Fruit fly (Drosophila melanogaster) whole organism, embryonic: ENCODE results near the gene Tgt.

Experiments used
- Bdp1 ChIP-seq: fragments of 200-800 bp; sonication (Bioruptor generic); optimal IDR thresholded peaks from 3 replicates; lab custom pipeline; 2016; ENCODE audit warnings: missing biosample characterization, missing genetic modification characterization
- CG10209 ChIP-seq: fragments of 200-800 bp; sonication (Bioruptor generic); optimal IDR thresholded peaks from 3 replicates; lab custom pipeline; 2017; ENCODE audit warnings: missing biosample characterization, mild to moderate bottlenecking, missing genetic modification characterization, missing genetic modification reagents
- CG10543 ChIP-seq: fragments of 200-800 bp; sonication (Bioruptor generic); optimal IDR thresholded peaks from 3 replicates; lab custom pipeline; 2017; ENCODE audit warnings: missing biosample characterization, mild to moderate bottlenecking, missing genetic modification characterization, moderate library complexity
- CG10565 ChIP-seq: fragments of 200-800 bp; sonication (Bioruptor generic); optimal IDR thresholded peaks from 3 replicates; lab custom pipeline; 2016; ENCODE audit warnings: missing biosample characterization, mild to moderate bottlenecking, missing genetic modification characterization
- CG12769 ChIP-seq: fragments of 200-800 bp; sonication (Bioruptor generic); optimal IDR thresholded peaks from 2 replicates; lab custom pipeline; 2019; ENCODE audit warnings: missing biosample characterization, mild to moderate bottlenecking, missing genetic modification characterization, moderate library complexity
- CG15696 ChIP-seq: fragments of 200-800 bp; sonication (Bioruptor generic); optimal IDR thresholded peaks from 2 replicates; lab custom pipeline; 2019; ENCODE audit warnings: missing biosample characterization, mild to moderate bottlenecking, missing genetic modification characterization, moderate library complexity
- CG16863 ChIP-seq: fragments of 200-800 bp; sonication (Bioruptor generic); optimal IDR thresholded peaks from 3 replicates; lab custom pipeline; 2016; ENCODE audit warnings: missing biosample characterization, missing genetic modification characterization
- CG1792 ChIP-seq: fragments of 200-800 bp; sonication (Bioruptor generic); optimal IDR thresholded peaks from 2 replicates; lab custom pipeline; 2016; ENCODE audit warnings: missing biosample characterization, missing genetic modification characterization
- CG18262 ChIP-seq: fragments of 200-800 bp; optimal IDR thresholded peaks from 3 replicates; lab custom pipeline; 2019; ENCODE audit warnings: missing biosample characterization, mild to moderate bottlenecking, missing genetic modification characterization, moderate library complexity
- CG18476 ChIP-seq: fragments of 200-800 bp; sonication (Bioruptor generic); optimal IDR thresholded peaks from 2 replicates; lab custom pipeline; 2016; ENCODE audit warnings: missing biosample characterization, mild to moderate bottlenecking, missing genetic modification characterization
- CG2678 ChIP-seq: fragments of 200-800 bp; sonication (Bioruptor generic); optimal IDR thresholded peaks from 3 replicates; lab custom pipeline; 2019; ENCODE audit warnings: missing biosample characterization, mild to moderate bottlenecking, missing genetic modification characterization, moderate library complexity
- CG2875 ChIP-seq: fragments of 200-800 bp; sonication (Bioruptor generic); optimal IDR thresholded peaks from 2 replicates; lab custom pipeline; 2017; ENCODE audit warnings: missing biosample characterization, mild to moderate bottlenecking, missing genetic modification characterization, missing genetic modification reagents
- CG3065 ChIP-seq: fragments of 200-800 bp; sonication (Bioruptor generic); optimal IDR thresholded peaks from 2 replicates; lab custom pipeline; 2016; ENCODE audit warnings: missing biosample characterization, missing genetic modification characterization
- CG31224 ChIP-seq: fragments of 200-800 bp; sonication (Bioruptor generic); IDR thresholded peaks from 2 replicates; pipeline ENCODE4 v1.3.6; 2022; ENCODE audit warnings: missing biosample characterization, missing genetic modification characterization
- CG3163 ChIP-seq: fragments of 200-800 bp; sonication (Bioruptor generic); optimal IDR thresholded peaks from 3 replicates; lab custom pipeline; 2016; ENCODE audit warnings: missing biosample characterization, missing genetic modification characterization
- CG3726 ChIP-seq: fragments of 200-800 bp; sonication (Bioruptor generic); IDR thresholded peaks from 3 replicates; pipeline ENCODE4, ENCODE4 v1.3.6; 2022; ENCODE audit warnings: missing biosample characterization, missing genetic modification characterization
- CG4707 ChIP-seq: fragments of 200-800 bp; sonication (Bioruptor generic); optimal IDR thresholded peaks from 2 replicates; lab custom pipeline; 2018; ENCODE audit warnings: missing biosample characterization, mild to moderate bottlenecking, missing genetic modification characterization, moderate library complexity
- CG5953 ChIP-seq: fragments of 200-800 bp; sonication (Bioruptor generic); IDR thresholded peaks from 2 replicates; pipeline ENCODE4 v1.3.6; 2022; ENCODE audit warnings: missing biosample characterization, missing genetic modification characterization
- D19A ChIP-seq: fragments of 200-800 bp; optimal IDR thresholded peaks from 3 replicates; lab custom pipeline; 2019; ENCODE audit warnings: missing biosample characterization, mild to moderate bottlenecking, missing genetic modification characterization, moderate library complexity
- Gsc ChIP-seq: fragments of 200-800 bp; sonication (Bioruptor generic); IDR thresholded peaks from 2 replicates; pipeline ENCODE4 v1.3.6; 2022; ENCODE audit warnings: missing biosample characterization, missing genetic modification characterization
- Hmx ChIP-seq: fragments of 200-800 bp; sonication (Bioruptor generic); optimal IDR thresholded peaks from 2 replicates; lab custom pipeline; 2016; ENCODE audit warnings: missing biosample characterization, missing genetic modification characterization
- Kr ChIP-seq: fragments of 200-800 bp; sonication (Bioruptor generic); optimal IDR thresholded peaks from 2 replicates; lab custom pipeline; 2017; ENCODE audit warnings: missing biosample characterization, mild to moderate bottlenecking, missing genetic modification characterization
- NC2α ChIP-seq: fragments of 200-800 bp; sonication (Bioruptor generic); optimal IDR thresholded peaks from 2 replicates; lab custom pipeline; 2016; ENCODE audit warnings: missing biosample characterization, missing genetic modification characterization
- Optix ChIP-seq: fragments of 200-800 bp; sonication (Bioruptor generic); IDR thresholded peaks from 3 replicates; pipeline ENCODE4 v1.3.6; 2022; ENCODE audit warnings: missing biosample characterization, missing genetic modification characterization
- Pdp1 ChIP-seq, 2 experiments: fragments of 200-800 bp; sonication (Bioruptor generic); optimal IDR thresholded peaks; 3 replicates each; lab custom pipeline; 2016; ENCODE audit warnings: missing biosample characterization in 2 of 2, missing genetic modification characterization in 2 of 2, mild to moderate bottlenecking in 1 of 2, moderate library complexity in 1 of 2
- Ravus ChIP-seq: fragments of 200-800 bp; sonication (Bioruptor generic); IDR thresholded peaks from 2 replicates; pipeline ENCODE4 v1.3.6; 2022; ENCODE audit warnings: missing biosample characterization, missing genetic modification characterization
- Scr ChIP-seq: fragments of 200-800 bp; sonication (Bioruptor generic); IDR thresholded peaks from 2 replicates; pipeline ENCODE4 v1.3.6; 2022; ENCODE audit warnings: missing biosample characterization, missing genetic modification characterization; ENCODE audit not compliant: partially characterized antibody
- TFAM ChIP-seq: fragments of 200-800 bp; sonication (Bioruptor generic); optimal IDR thresholded peaks from 2 replicates; lab custom pipeline; 2017; ENCODE audit warnings: missing biosample characterization, missing genetic modification characterization, inconsistent platforms
- bcd ChIP-seq: fragments of 200-800 bp; sonication (Bioruptor generic); optimal IDR thresholded peaks from 2 replicates; lab custom pipeline; 2017; ENCODE audit warnings: missing biosample characterization, mild to moderate bottlenecking, missing genetic modification characterization
- chinmo ChIP-seq: fragments of 200-800 bp; sonication (Bioruptor generic); IDR thresholded peaks from 4 replicates; pipeline ENCODE4 v1.3.6; 2022; ENCODE audit warnings: missing biosample characterization, missing genetic modification characterization; ENCODE audit not compliant: partially characterized antibody
- crol ChIP-seq: fragments of 200-800 bp; sonication (Bioruptor generic); IDR thresholded peaks from 2 replicates; pipeline ENCODE4 v1.3.6; 2022; ENCODE audit warnings: missing biosample characterization, missing genetic modification characterization
- crp ChIP-seq, 2 experiments: fragments of 200-800 bp; sonication (Bioruptor generic); optimal IDR thresholded peaks; 2 replicates in 1 of 2; 3 replicates in 1 of 2; lab custom pipeline; 2017; ENCODE audit warnings: missing biosample characterization in 2 of 2, missing genetic modification characterization in 2 of 2, mild to moderate bottlenecking in 1 of 2, moderate library complexity in 1 of 2
- dysf ChIP-seq: fragments of 200-800 bp; sonication (Bioruptor generic); IDR thresholded peaks from 3 replicates; pipeline ENCODE4 v1.3.6; 2022; ENCODE audit warnings: missing biosample characterization, missing genetic modification characterization
- fru ChIP-seq: fragments of >200 bp; optimal IDR thresholded peaks from 2 replicates; lab custom pipeline; 2017
- grau ChIP-seq: fragments of 200-800 bp; optimal IDR thresholded peaks from 3 replicates; lab custom pipeline; 2019; ENCODE audit warnings: missing biosample characterization, mild to moderate bottlenecking, missing genetic modification characterization, moderate library complexity
- lola ChIP-seq, 3 experiments: fragments of >200 bp in 2 of 3; fragments of 200-800 bp in 1 of 3; sonication (Bioruptor generic) in 1 of 3; optimal IDR thresholded peaks; 2 replicates each; lab custom pipeline; 2017 to 2019; ENCODE audit warnings: missing biosample characterization in 3 of 3, missing genetic modification characterization in 3 of 3, mild to moderate bottlenecking in 1 of 3, moderate library complexity in 1 of 3
- maf-S ChIP-seq: fragments of 200-800 bp; sonication (Bioruptor generic); optimal IDR thresholded peaks from 2 replicates; lab custom pipeline; 2016; ENCODE audit warnings: missing biosample characterization, missing genetic modification characterization
- org-1 ChIP-seq: fragments of 200-800 bp; sonication (Bioruptor generic); optimal IDR thresholded peaks from 2 replicates; lab custom pipeline; 2017; ENCODE audit warnings: missing biosample characterization, missing genetic modification characterization
- pb ChIP-seq: fragments of 200-800 bp; sonication (Bioruptor generic); optimal IDR thresholded peaks from 3 replicates; lab custom pipeline; 2016; ENCODE audit warnings: missing biosample characterization, missing genetic modification characterization
- phol ChIP-seq: fragments of 200-800 bp; sonication (Bioruptor generic); optimal IDR thresholded peaks from 3 replicates; lab custom pipeline; 2018; ENCODE audit warnings: missing biosample characterization, mild to moderate bottlenecking, missing genetic modification characterization, moderate library complexity
- prd ChIP-seq, 3 experiments: fragments of >200 bp in 2 of 3; fragments of 200-800 bp in 1 of 3; sonication (Bioruptor generic) in 1 of 3; optimal IDR thresholded peaks in 2 of 3; IDR thresholded peaks in 1 of 3; 2 replicates in 2 of 3; 3 replicates in 1 of 3; pipeline versions ENCODE4 v1.3.6 to Lab custom; 2017 to 2022; ENCODE audit warnings: missing biosample characterization in 1 of 3, missing genetic modification characterization in 1 of 3
- row ChIP-seq: fragments of 200-800 bp; sonication (Bioruptor generic); IDR thresholded peaks from 3 replicates; pipeline ENCODE4 v1.3.6; 2022; ENCODE audit warnings: missing biosample characterization, missing genetic modification characterization
- sens-2 ChIP-seq: fragments of 200-800 bp; sonication (Bioruptor generic); IDR thresholded peaks from 2 replicates; pipeline ENCODE4 v1.3.6; 2022; ENCODE audit warnings: missing biosample characterization, missing genetic modification characterization
- sima ChIP-seq: fragments of 200-800 bp; sonication (Bioruptor generic); optimal IDR thresholded peaks from 2 replicates; lab custom pipeline; 2016; ENCODE audit warnings: missing biosample characterization, missing genetic modification characterization
- sna ChIP-seq: fragments of 200-800 bp; sonication (Bioruptor generic); IDR thresholded peaks from 2 replicates; pipeline ENCODE4 v1.3.6; 2022; ENCODE audit warnings: missing biosample characterization, missing genetic modification characterization; ENCODE audit not compliant: partially characterized antibody
- sqz ChIP-seq: fragments of 200-800 bp; sonication (Bioruptor generic); optimal IDR thresholded peaks from 3 replicates; lab custom pipeline; 2018; ENCODE audit warnings: missing biosample characterization, mild to moderate bottlenecking, missing genetic modification characterization
- tll ChIP-seq, 2 experiments: fragments of 200-800 bp in 1 of 2; fragments of >200 bp in 1 of 2; sonication (Bioruptor generic) in 1 of 2; optimal IDR thresholded peaks; 2 replicates each; lab custom pipeline; 2017 to 2019; ENCODE audit warnings: missing biosample characterization in 2 of 2, missing genetic modification characterization in 2 of 2, mild to moderate bottlenecking in 1 of 2, moderate library complexity in 1 of 2
- tna ChIP-seq: fragments of 200-800 bp; sonication (Bioruptor generic); IDR thresholded peaks from 2 replicates; pipeline ENCODE4 v1.3.6; 2022; ENCODE audit warnings: missing biosample characterization, missing genetic modification characterization; ENCODE audit not compliant: partially characterized antibody
- tx ChIP-seq: fragments of 200-800 bp; sonication (Bioruptor generic); optimal IDR thresholded peaks from 2 replicates; lab custom pipeline; 2016; ENCODE audit warnings: missing biosample characterization, missing genetic modification characterization
- wdn ChIP-seq: fragments of 200-800 bp; sonication (Bioruptor generic); IDR thresholded peaks from 2 replicates; pipeline ENCODE4 v1.3.6; 2022; ENCODE audit warnings: missing biosample characterization, missing genetic modification characterization

Gene Tgt

dm6 chr2L:1207432-1207831 is 23.6 kb downstream of the Tgt start (continued):
- TF ChIP-seq sima (GFP tag; lab: Kevin White, UChicago) (no peak), CG3163 (GFP tag; lab: Kevin White, UChicago) (no peak), Kr (GFP tag; lab: Kevin White, UChicago) (no peak), tll (GFP tag; optimal IDR thresholded peaks at IDR 0.05; lab: Kevin White, UChicago) (no peak), bcd (GFP tag; lab: Kevin White, UChicago) (peak; percentile 38), D19A (tag; lab: Kevin White, UChicago) (peak; percentile 21), Bdp1 (GFP tag; lab: Kevin White, UChicago) (no peak), row (GFP tag; lab: Robert Waterston, UW) (peak; percentile 77; the same call in 2 of the 3 replicates), prd (optimal IDR thresholded peaks at IDR 0.05; lab: Kevin White, UChicago) (no peak), prd (GFP tag; IDR thresholded peaks at IDR 0.05; lab: Robert Waterston, UW) (peak; percentile 75), pb (GFP tag; lab: Kevin White, UChicago) (no peak), CG5953 (peak; percentile 49; the same call in 1 of the 2 replicates), CG10209 (GFP tag; lab: Kevin White, UChicago) (peak; percentile 54), lola (GFP tag; optimal IDR thresholded peaks at IDR 0.05; lab: Kevin White, UChicago) (no peak), CG10565 (no peak), CG3065 (GFP tag; lab: Kevin White, UChicago) (no peak), wdn (GFP tag; lab: Robert Waterston, UW) (peak; percentile 62), sens-2 (GFP tag; lab: Robert Waterston, UW) (no peak), CG3726 (no peak), CG12769 (tag; lab: Kevin White, UChicago) (peak; percentile 80), dysf (GFP tag; lab: Robert Waterston, UW) (peak; percentile 73), Hmx (GFP tag; lab: Kevin White, UChicago) (no peak), Optix (GFP tag; lab: Robert Waterston, UW) (peak; percentile 54; the same call in 1 of the 3 replicates), CG18476 (GFP tag; lab: Kevin White, UChicago) (no peak), CG31224 (GFP tag; lab: Robert Waterston, UW) (peak; percentile 48; the same call in 1 of the 2 replicates), maf-S (no peak), Pdp1 (GFP tag; optimal IDR thresholded peaks at IDR 0.05; lab: Kevin White, UChicago) (peak in 1 of 2 experiments; percentile 20), CG2678 (peak; percentile 60), sna (GFP tag; lab: Robert Waterston, UW) (no peak), tx (GFP tag; lab: Kevin White, UChicago) (no peak), grau (tag; lab: Kevin White, UChicago) (peak; percentile 49), crp (GFP tag; optimal IDR thresholded peaks at IDR 0.05; lab: Kevin White, UChicago) (no peak), CG1792 (GFP tag; lab: Kevin White, UChicago) (no peak), tna (no peak), CG16863 (peak; percentile 7), Ravus (no peak; the same call in 1 of the 2 replicates), org-1 (GFP tag; lab: Kevin White, UChicago) (peak; percentile 54), phol (tag; lab: Kevin White, UChicago) (peak; percentile 12), sqz (no peak), Scr (GFP tag; lab: Robert Waterston, UW) (no peak), CG18262 (tag; lab: Kevin White, UChicago) (peak; percentile 6), Gsc (GFP tag; lab: Robert Waterston, UW) (no peak), NC2α (GFP tag; lab: Kevin White, UChicago) (no peak), CG15696 (tag; lab: Kevin White, UChicago) (no peak), fru (lab: Kevin White, UChicago) (no peak), TFAM (no peak), chinmo (GFP tag; lab: Robert Waterston, UW) (no peak), crol (no peak), CG2875 (GFP tag; lab: Kevin White, UChicago) (peak; percentile 5), CG10543 (GFP tag; lab: Kevin White, UChicago) (no peak), CG4707 (GFP tag; lab: Kevin White, UChicago) (no peak)
